Fruit fly (Drosophila melanogaster): ENCODE results near the gene CG17129.

Gene CG17129

dm6 chr3L:692699-693098, 12.6 kb upstream of the CG17129 start, which contains the start of gene Vti1a (continued):
- no peak for TF ChIP-seq bab2 (GFP tag; optimal IDR thresholded peaks at IDR 0.05)
- peak; percentile 46; the same call in 1 of the 2 replicates for TF ChIP-seq Bgb (GFP tag; IDR thresholded peaks at IDR 0.05; ENCODE audit: partially characterized antibody)
- no peak for TF ChIP-seq Pdp1 (GFP tag; optimal IDR thresholded peaks at IDR 0.05)
- no peak for TF ChIP-seq gcm2 (GFP tag; optimal IDR thresholded peaks at IDR 0.05)
- TF ChIP-seq unpg (GFP tag; optimal IDR thresholded peaks at IDR 0.05): no peak
- no peak for TF ChIP-seq pho (GFP tag; optimal IDR thresholded peaks at IDR 0.05)
- 0 out of 2 replicates have a peak, but pooled peaks have one; percentile 11 for TF ChIP-seq ato (GFP tag; IDR thresholded peaks at IDR 0.05; ENCODE audit: partially characterized antibody)
- TF ChIP-seq insv (GFP tag; optimal IDR thresholded peaks at IDR 0.05): peak in 1 of 2 experiments; percentile 14
- TF ChIP-seq gfzf (GFP tag; optimal IDR thresholded peaks at IDR 0.05): peak; percentile 90
- no peak for TF ChIP-seq HLH54F (GFP tag; optimal IDR thresholded peaks at IDR 0.05)
- no peak for TF ChIP-seq az2 (GFP tag; optimal IDR thresholded peaks at IDR 0.05)
- TF ChIP-seq tap (tag; optimal IDR thresholded peaks at IDR 0.05): peak; percentile 1
- peak in 1 of 2 experiments; percentile 62 for TF ChIP-seq crp (GFP tag; optimal IDR thresholded peaks at IDR 0.05)
- TF ChIP-seq NFAT (GFP tag; IDR thresholded peaks at IDR 0.05): no peak
- TF ChIP-seq stwl (tag; optimal IDR thresholded peaks at IDR 0.05): peak; percentile 98
- peak; percentile 55; the same call in 2 of the 3 replicates for TF ChIP-seq CG6791 (GFP tag; IDR thresholded peaks at IDR 0.05; ENCODE audit: partially characterized antibody)
- no peak for TF ChIP-seq CG9727 (GFP tag; optimal IDR thresholded peaks at IDR 0.05)
- no peak for TF ChIP-seq ro (GFP tag; IDR thresholded peaks at IDR 0.05)
- no peak for TF ChIP-seq Lim3 (GFP tag; IDR thresholded peaks at IDR 0.05)
- no peak for TF ChIP-seq slbo (GFP tag; IDR thresholded peaks at IDR 0.05)
- TF ChIP-seq Dref (GFP tag; IDR thresholded peaks at IDR 0.05): peak; percentile 44; the same call in 1 of the 2 replicates
- no peak for TF ChIP-seq da (GFP tag; optimal IDR thresholded peaks at IDR 0.05)
- TF ChIP-seq dati (GFP tag; IDR thresholded peaks at IDR 0.05): no peak
- TF ChIP-seq CG4820 (GFP tag; optimal IDR thresholded peaks at IDR 0.05): no peak
- no peak for TF ChIP-seq CG17385 (GFP tag; optimal IDR thresholded peaks at IDR 0.05)
- no peak for TF ChIP-seq eve (GFP tag; optimal IDR thresholded peaks at IDR 0.05)
- TF ChIP-seq Blimp-1 (GFP tag; optimal IDR thresholded peaks at IDR 0.05): no peak
- TF ChIP-seq ind (GFP tag; optimal IDR thresholded peaks at IDR 0.05): no peak
- peak; percentile 65; the same call in 1 of the 2 replicates for TF ChIP-seq bbx (GFP tag; IDR thresholded peaks at IDR 0.05; ENCODE audit: partially characterized antibody)
- TF ChIP-seq Hand (GFP tag; optimal IDR thresholded peaks at IDR 0.05): no peak
- no peak for TF ChIP-seq abd-A (tag; optimal IDR thresholded peaks at IDR 0.05)
- no peak for TF ChIP-seq rib (GFP tag; IDR thresholded peaks at IDR 0.05)
- TF ChIP-seq Optix (GFP tag; IDR thresholded peaks at IDR 0.05): no peak
- no peak for TF ChIP-seq knrl (GFP tag; IDR thresholded peaks at IDR 0.05; ENCODE audit: partially characterized antibody)
- TF ChIP-seq CG17802 (tag; optimal IDR thresholded peaks at IDR 0.05): no peak
- no peak for TF ChIP-seq bowl (GFP tag; IDR thresholded peaks at IDR 0.05)
- no peak for TF ChIP-seq Dad (GFP tag; optimal IDR thresholded peaks at IDR 0.05)
- 0 out of 2 replicates have a peak, but pooled peaks have one; percentile 46 for TF ChIP-seq unc-4 (GFP tag; IDR thresholded peaks at IDR 0.05; ENCODE audit: partially characterized antibody)
- TF ChIP-seq kni (GFP tag; optimal IDR thresholded peaks at IDR 0.05): no peak
- no peak for TF ChIP-seq CG6254 (GFP tag; optimal IDR thresholded peaks at IDR 0.05)
- peak; percentile 38; the same call in 1 of the 3 replicates for TF ChIP-seq Opbp (GFP tag; IDR thresholded peaks at IDR 0.05; ENCODE audit: partially characterized antibody)
- TF ChIP-seq dysf (GFP tag; IDR thresholded peaks at IDR 0.05): no peak
- TF ChIP-seq gro (GFP tag; optimal IDR thresholded peaks at IDR 0.05): no peak
- no peak for TF ChIP-seq shn (GFP tag; optimal IDR thresholded peaks at IDR 0.05)
- no peak for TF ChIP-seq CG1233 (GFP tag; optimal IDR thresholded peaks at IDR 0.05)
- TF ChIP-seq Deaf1 (tag; optimal IDR thresholded peaks at IDR 0.05): peak; percentile 9
- TF ChIP-seq CG34224 (GFP tag; IDR thresholded peaks at IDR 0.05; ENCODE audit: partially characterized antibody): peak; percentile 62
- TF ChIP-seq phol (tag; optimal IDR thresholded peaks at IDR 0.05): peak; percentile 38
- TF ChIP-seq CG4617 (GFP tag; optimal IDR thresholded peaks at IDR 0.05; ENCODE audit: borderline replicate concordance): peak; percentile 62
- TF ChIP-seq Sox100B (GFP tag; optimal IDR thresholded peaks at IDR 0.05): no peak
